Fruit fly (Drosophila melanogaster): ENCODE data around the gene CG17380.

DNA sequence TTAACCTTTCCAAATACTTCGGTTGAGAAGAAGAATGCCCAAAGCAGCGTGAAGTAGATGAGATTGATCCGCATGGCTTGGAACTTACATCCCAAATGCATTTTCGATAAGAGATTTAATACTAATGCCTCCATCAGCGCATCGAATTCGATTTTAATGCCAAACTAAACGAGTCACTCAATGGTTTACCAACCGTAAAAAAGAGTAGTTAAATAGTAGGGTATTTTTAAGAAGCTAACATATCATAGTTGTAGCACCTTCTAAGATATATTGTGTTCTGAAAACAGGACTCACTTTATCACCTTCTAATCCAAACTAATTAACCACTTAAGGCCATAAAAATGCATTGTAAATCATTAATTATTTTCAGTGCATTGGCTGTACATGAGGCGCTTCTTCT lies 14.7 kb downstream of the CG17380 start, which contains the start of gene CG31515:
- no peak for TF ChIP-seq CG8159 (tag; optimal IDR thresholded peaks at IDR 0.05)
- no peak for TF ChIP-seq EcR (GFP tag; optimal IDR thresholded peaks at IDR 0.05)
- no peak for TF ChIP-seq gl (tag; optimal IDR thresholded peaks at IDR 0.05)
- no peak for TF ChIP-seq D1 (tag; optimal IDR thresholded peaks at IDR 0.05)
- no peak for TF ChIP-seq fd96Ca (GFP tag; IDR thresholded peaks at IDR 0.05)
- no peak for TF ChIP-seq rn (GFP tag; IDR thresholded peaks at IDR 0.05)
- no peak for TF ChIP-seq CG14655 (GFP tag; optimal IDR thresholded peaks at IDR 0.05)
- no peak for TF ChIP-seq CG17806 (tag; optimal IDR thresholded peaks at IDR 0.05)
- no peak for TF ChIP-seq CG13204 (GFP tag; optimal IDR thresholded peaks at IDR 0.05)
- TF ChIP-seq CG32121 (GFP tag; IDR thresholded peaks at IDR 0.05): no peak
- no peak for TF ChIP-seq CG15710 (tag; optimal IDR thresholded peaks at IDR 0.05)
- no peak for TF ChIP-seq Snoo (tag; optimal IDR thresholded peaks at IDR 0.05)
- TF ChIP-seq Pif1A (GFP tag; optimal IDR thresholded peaks at IDR 0.05): no peak

Data from whole organism, pupa.